Fruit fly (Drosophila melanogaster) whole organism, prepupa: Measurements from ENCODE around the gene Meltrin.

Source experiments
- Blimp-1 ChIP-seq: fragments of 200-800 bp; sonication (Bioruptor generic); optimal IDR thresholded peaks from 3 replicates; lab custom pipeline; 2017; ENCODE audit warnings: missing biosample characterization, missing genetic modification characterization, mild to moderate bottlenecking, moderate library complexity, missing genetic modification reagents
- CG10669 ChIP-seq: fragments of 200-800 bp; sonication (Bioruptor generic); optimal IDR thresholded peaks from 3 replicates; lab custom pipeline; 2018; ENCODE audit warnings: missing biosample characterization, mild to moderate bottlenecking, missing genetic modification characterization, moderate library complexity
- CG16779 ChIP-seq: fragments of 200-800 bp; sonication (Bioruptor generic); optimal IDR thresholded peaks from 3 replicates; lab custom pipeline; 2017; ENCODE audit warnings: missing biosample characterization, mild to moderate bottlenecking, missing genetic modification characterization
- Eip75B ChIP-seq: fragments of 200-800 bp; sonication (Bioruptor generic); optimal IDR thresholded peaks from 3 replicates; lab custom pipeline; 2016; ENCODE audit warnings: missing biosample characterization, missing genetic modification characterization
- Hr38 ChIP-seq: sonication (Bioruptor generic); optimal IDR thresholded peaks from 2 replicates; lab custom pipeline; 2016; ENCODE audit warnings: missing biosample characterization, missing genetic modification characterization
- Hr39 ChIP-seq: fragments of 200-800 bp; sonication (Bioruptor generic); optimal IDR thresholded peaks from 2 replicates; lab custom pipeline; 2016; ENCODE audit warnings: missing biosample characterization, missing genetic modification characterization
- Lpt ChIP-seq: fragments of 200-800 bp; sonication (Bioruptor generic); optimal IDR thresholded peaks from 3 replicates; lab custom pipeline; 2016; ENCODE audit warnings: missing biosample characterization, missing genetic modification characterization
- OdsH ChIP-seq: fragments of 200-800 bp; sonication (Bioruptor generic); optimal IDR thresholded peaks from 3 replicates; lab custom pipeline; 2016; ENCODE audit warnings: missing biosample characterization, missing genetic modification characterization
- dsx ChIP-seq: fragments of 200-800 bp; optimal IDR thresholded peaks from 3 replicates; lab custom pipeline; 2019; ENCODE audit warnings: missing biosample characterization, mild to moderate bottlenecking, missing genetic modification characterization, moderate library complexity; ENCODE audit not compliant: poor library complexity, severe bottlenecking
- lz ChIP-seq: fragments of 200-800 bp; sonication (Bioruptor generic); optimal IDR thresholded peaks from 3 replicates; lab custom pipeline; 2016; ENCODE audit warnings: missing biosample characterization, missing genetic modification characterization
- pdm3 ChIP-seq: fragments of 200-800 bp; sonication (Bioruptor generic); optimal IDR thresholded peaks from 3 replicates; lab custom pipeline; 2016; ENCODE audit warnings: missing biosample characterization, missing genetic modification characterization

DNA sequence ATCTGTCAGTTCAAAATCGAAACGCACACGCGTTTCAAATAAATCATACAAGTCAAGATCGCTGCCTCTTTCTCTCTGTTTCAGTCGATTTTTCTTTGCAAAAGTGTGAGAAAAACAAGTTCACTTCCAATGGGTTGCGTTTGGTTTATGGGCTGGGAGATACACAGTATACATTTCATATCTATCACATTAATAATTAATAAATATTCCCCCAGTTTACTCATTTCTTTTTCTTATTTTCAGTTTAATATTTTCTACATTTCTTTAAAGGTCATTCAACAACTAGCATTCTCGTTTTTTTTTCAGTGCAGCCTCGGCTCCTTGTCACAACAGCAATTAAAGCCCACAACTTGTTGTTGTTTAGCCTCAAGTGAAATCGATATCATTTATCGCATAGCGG, 13.2 kb downstream of the Meltrin start:
- TF ChIP-seq Blimp-1 (GFP tag; lab: Kevin White, UChicago) (no peak), CG10669 (peak; percentile 34), Eip75B (peak; percentile 75), dsx (GFP tag; lab: Kevin White, UChicago) (peak; percentile 59), OdsH (GFP tag; lab: Kevin White, UChicago) (peak; percentile 63), lz (GFP tag; lab: Kevin White, UChicago) (peak; percentile 52), Hr38 (GFP tag; lab: Kevin White, UChicago) (no peak), pdm3 (GFP tag; lab: Kevin White, UChicago) (peak; percentile 71), Lpt (GFP tag; lab: Kevin White, UChicago) (peak; percentile 78), CG16779 (tag; lab: Kevin White, UChicago) (peak; percentile 22), Hr39 (GFP tag; lab: Kevin White, UChicago) (peak; percentile 14)
